Worm (Caenorhabditis elegans) whole organism, early embryonic: ENCODE measurements around the gene col-74.
"Not testable (repeated sequence)": the region's sequence is repeated elsewhere in the genome, so short reads cannot be mapped to it uniquely, and the experiment has no call there.

Source experiments
- ama-1 ChIP-seq: fragments of 150-350 bp; optimal IDR thresholded peaks from 2 replicates; lab custom pipeline; 2014
- ceh-13 ChIP-seq: fragments of 200-800 bp; sonication (Bioruptor generic); optimal IDR thresholded peaks from 2 replicates; lab custom pipeline; 2018; ENCODE audit warnings: mild to moderate bottlenecking, missing genetic modification characterization, missing compliant biosample characterization
- ceh-36 ChIP-seq: sonication (generic microtip); optimal IDR thresholded peaks from 2 replicates; lab custom pipeline; 2016; ENCODE audit warnings: missing genetic modification characterization, inconsistent platforms, missing compliant biosample characterization
- flt-1 ChIP-seq: fragments of 200-800 bp; sonication (Bioruptor generic); IDR thresholded peaks from 2 replicates; pipeline ENCODE4 v1.3.6; 2022; ENCODE audit warnings: missing genetic modification characterization, missing compliant biosample characterization
- hmbx-1 ChIP-seq: sonication (generic microtip); optimal IDR thresholded peaks from 2 replicates; lab custom pipeline; 2016; ENCODE audit warnings: mild to moderate bottlenecking, missing genetic modification characterization, missing compliant biosample characterization
- hmg-4 ChIP-seq: fragments of 200-800 bp; sonication (Bioruptor generic); optimal IDR thresholded peaks from 2 replicates; lab custom pipeline; 2018; ENCODE audit warnings: mild to moderate bottlenecking, missing genetic modification characterization, missing compliant biosample characterization
- hnd-1 ChIP-seq: sonication (generic microtip); optimal IDR thresholded peaks from 2 replicates; lab custom pipeline; 2016; ENCODE audit warnings: missing genetic modification characterization, missing compliant biosample characterization
- pes-1 ChIP-seq: fragments of 200-800 bp; sonication (Bioruptor generic); IDR thresholded peaks from 2 replicates; pipeline ENCODE4 v1.3.6; 2022; ENCODE audit warnings: missing genetic modification reagents, missing genetic modification characterization, missing compliant biosample characterization
- scrt-1 ChIP-seq: fragments of 200-800 bp; sonication (Bioruptor generic); IDR thresholded peaks from 2 replicates; pipeline ENCODE4 v1.3.6; 2022; ENCODE audit warnings: missing genetic modification characterization, missing compliant biosample characterization
- sea-1 ChIP-seq: fragments of 200-800 bp; sonication (Bioruptor generic); conservative IDR thresholded peaks from 2 replicates; pipeline ENCODE4 v1.3.6; 2022; ENCODE audit warnings: missing genetic modification characterization, missing compliant biosample characterization
- tbx-11 ChIP-seq: fragments of 200-800 bp; sonication (Bioruptor generic); IDR thresholded peaks from 2 replicates; pipeline ENCODE4 v1.3.6; 2022; ENCODE audit warnings: missing genetic modification characterization, missing compliant biosample characterization

DNA sequence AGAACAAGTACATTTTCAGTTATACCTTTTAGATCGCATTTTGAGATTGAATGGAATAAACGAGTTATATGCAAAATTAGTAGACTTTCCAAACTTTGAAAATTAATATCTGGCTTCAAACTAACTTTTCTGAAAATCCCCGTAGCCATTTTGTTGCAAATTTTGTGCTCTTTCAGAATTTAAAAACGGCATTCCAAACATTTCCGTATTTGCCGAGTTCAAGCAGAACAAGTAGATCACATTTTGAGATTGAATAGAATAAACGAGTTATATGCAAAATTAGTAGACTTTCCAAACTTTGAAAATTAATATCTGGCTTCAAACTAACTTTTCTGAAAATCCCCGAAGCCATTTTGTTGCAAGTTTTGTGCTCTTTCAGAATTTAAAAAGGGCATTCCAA lies 46.3 kb downstream of the col-74 start, which contains the start of gene F55C12.2:
- not testable (repeated sequence) for TF ChIP-seq pes-1 (GFP tag; lab: Robert Waterston, UW); ceh-13; scrt-1 (GFP tag; lab: Robert Waterston, UW); sea-1 (GFP tag; lab: Robert Waterston, UW); hnd-1 (tag; lab: Kevin White, UChicago); ama-1 (lab: Kevin White, UChicago); hmbx-1; flt-1; hmg-4 (GFP tag; lab: Kevin White, UChicago); tbx-11 (GFP tag; lab: Robert Waterston, UW); ceh-36
